Worm (Caenorhabditis elegans) whole organism, late embryonic: ENCODE results near the gene fipr-6.

Source experiments
- C08G9.2 ChIP-seq: sonication (generic microtip); optimal IDR thresholded peaks from 2 replicates; lab custom pipeline; 2016; ENCODE audit warnings: mild to moderate bottlenecking, missing genetic modification characterization, moderate library complexity, missing compliant biosample characterization
- C38D4.7 ChIP-seq: fragments of 200-800 bp; sonication (Bioruptor generic); optimal IDR thresholded peaks from 2 replicates; lab custom pipeline; 2018; ENCODE audit warnings: mild to moderate bottlenecking, missing genetic modification characterization, moderate library complexity, missing compliant biosample characterization
- F13H6.1 ChIP-seq: sonication (generic microtip); optimal IDR thresholded peaks from 2 replicates; lab custom pipeline; 2016; ENCODE audit warnings: missing genetic modification characterization, missing compliant biosample characterization
- ahr-1 ChIP-seq: sonication (generic microtip); optimal IDR thresholded peaks from 2 replicates; lab custom pipeline; 2016; ENCODE audit warnings: missing genetic modification characterization, missing compliant biosample characterization
- ama-1 ChIP-seq: fragments of 150-350 bp; optimal IDR thresholded peaks from 2 replicates; lab custom pipeline; 2014
- ceh-14 ChIP-seq: sonication (generic microtip); optimal IDR thresholded peaks from 2 replicates; lab custom pipeline; 2016; ENCODE audit warnings: missing genotype, missing genetic modification characterization, missing compliant biosample characterization
- ceh-18 ChIP-seq: sonication (generic microtip); optimal IDR thresholded peaks from 2 replicates; lab custom pipeline; 2016; ENCODE audit warnings: missing genetic modification characterization, missing compliant biosample characterization
- ceh-2 ChIP-seq: sonication (generic microtip); optimal IDR thresholded peaks from 2 replicates; lab custom pipeline; 2016; ENCODE audit warnings: missing genotype, missing genetic modification characterization, missing compliant biosample characterization
- ceh-30 ChIP-seq: fragments of 150-350 bp; optimal IDR thresholded peaks from 2 replicates; lab custom pipeline; 2014; ENCODE audit warnings: missing biosample characterization, missing genetic modification characterization
- ceh-34 ChIP-seq: sonication (generic microtip); optimal IDR thresholded peaks from 2 replicates; lab custom pipeline; 2016; ENCODE audit warnings: mild to moderate bottlenecking, missing genetic modification characterization, missing compliant biosample characterization
- ceh-48 ChIP-seq: sonication (generic microtip); optimal IDR thresholded peaks from 2 replicates; lab custom pipeline; 2016; ENCODE audit warnings: missing genetic modification characterization, inconsistent platforms, missing compliant biosample characterization
- che-1 ChIP-seq: sonication (generic microtip); optimal IDR thresholded peaks from 2 replicates; lab custom pipeline; 2016; ENCODE audit warnings: mild to moderate bottlenecking, missing genetic modification characterization, missing compliant biosample characterization
- dmd-4 ChIP-seq: sonication (generic microtip); optimal IDR thresholded peaks from 2 replicates; lab custom pipeline; 2016; ENCODE audit warnings: borderline replicate concordance, missing genetic modification characterization, missing compliant biosample characterization
- elt-2 ChIP-seq: sonication (generic microtip); optimal IDR thresholded peaks from 2 replicates; lab custom pipeline; 2016; ENCODE audit warnings: missing genetic modification reagents, missing genetic modification characterization, missing compliant biosample characterization
- elt-4 ChIP-seq: sonication (generic microtip); optimal IDR thresholded peaks from 2 replicates; lab custom pipeline; 2016; ENCODE audit warnings: missing genetic modification characterization, missing compliant biosample characterization
- eyg-1 ChIP-seq: sonication (generic microtip); optimal IDR thresholded peaks from 2 replicates; lab custom pipeline; 2016; ENCODE audit warnings: missing genotype, missing genetic modification characterization, missing compliant biosample characterization
- fax-1 ChIP-seq: sonication (generic microtip); optimal IDR thresholded peaks from 2 replicates; lab custom pipeline; 2016; ENCODE audit warnings: missing genotype, missing genetic modification characterization, missing compliant biosample characterization
- fkh-10 ChIP-seq: fragments of 150-350 bp; optimal IDR thresholded peaks from 2 replicates; lab custom pipeline; 2014; ENCODE audit warnings: missing biosample characterization, missing genetic modification reagents, missing genetic modification characterization
- gmeb-2 ChIP-seq: sonication (generic microtip); optimal IDR thresholded peaks from 2 replicates; lab custom pipeline; 2016; ENCODE audit warnings: missing genetic modification characterization, inconsistent platforms, missing compliant biosample characterization
- hlh-15 ChIP-seq: sonication (generic microtip); optimal IDR thresholded peaks from 2 replicates; lab custom pipeline; 2016; ENCODE audit warnings: missing genetic modification characterization, missing compliant biosample characterization
- hlh-6 ChIP-seq: sonication (generic microtip); optimal IDR thresholded peaks from 2 replicates; lab custom pipeline; 2016; ENCODE audit warnings: missing genotype, missing genetic modification characterization, missing compliant biosample characterization
- lim-6 ChIP-seq: sonication (generic microtip); optimal IDR thresholded peaks from 2 replicates; lab custom pipeline; 2016; ENCODE audit warnings: missing genetic modification characterization, missing compliant biosample characterization
- madf-2 ChIP-seq: sonication (generic microtip); optimal IDR thresholded peaks from 2 replicates; lab custom pipeline; 2017; ENCODE audit warnings: missing genetic modification characterization, missing compliant biosample characterization
- npax-4 ChIP-seq: sonication (generic microtip); optimal IDR thresholded peaks from 2 replicates; lab custom pipeline; 2016; ENCODE audit warnings: missing genetic modification characterization, missing compliant biosample characterization
- odd-2 ChIP-seq: sonication (generic microtip); optimal IDR thresholded peaks from 2 replicates; lab custom pipeline; 2017; ENCODE audit warnings: antibody characterized with exemption, mild to moderate bottlenecking, missing genetic modification characterization, missing compliant biosample characterization
- pat-9 ChIP-seq: fragments of 200-800 bp; sonication (Bioruptor generic); optimal IDR thresholded peaks from 2 replicates; lab custom pipeline; 2018; ENCODE audit warnings: mild to moderate bottlenecking, missing genetic modification characterization, moderate library complexity, missing compliant biosample characterization
- pax-1 ChIP-seq: fragments of 150-350 bp; optimal IDR thresholded peaks from 2 replicates; lab custom pipeline; 2014; ENCODE audit warnings: missing biosample characterization, missing genetic modification characterization
- rnt-1 ChIP-seq: sonication (generic microtip); optimal IDR thresholded peaks from 2 replicates; lab custom pipeline; 2016; ENCODE audit warnings: missing genetic modification characterization, missing compliant biosample characterization
- sdc-2 ChIP-seq: sonication (generic microtip); optimal IDR thresholded peaks from 2 replicates; lab custom pipeline; 2016; ENCODE audit warnings: missing genotype, missing genetic modification characterization, missing compliant biosample characterization
- sox-4 ChIP-seq: sonication (generic microtip); optimal IDR thresholded peaks from 2 replicates; lab custom pipeline; 2017; ENCODE audit warnings: mild to moderate bottlenecking, missing genetic modification characterization, inconsistent platforms, missing compliant biosample characterization
- tbx-2 ChIP-seq: sonication (generic microtip); optimal IDR thresholded peaks from 2 replicates; lab custom pipeline; 2016; ENCODE audit warnings: missing genetic modification characterization, missing compliant biosample characterization
- tbx-7 ChIP-seq: sonication (generic microtip); optimal IDR thresholded peaks from 2 replicates; lab custom pipeline; 2016; ENCODE audit warnings: missing genotype, missing genetic modification characterization, missing compliant biosample characterization
- unc-55 ChIP-seq: sonication (generic microtip); optimal IDR thresholded peaks from 2 replicates; lab custom pipeline; 2017; ENCODE audit warnings: missing biosample characterization, missing genetic modification reagents, missing genetic modification characterization
- unc-86 ChIP-seq: sonication (generic microtip); optimal IDR thresholded peaks from 2 replicates; lab custom pipeline; 2016; ENCODE audit warnings: missing genetic modification characterization, missing compliant biosample characterization

The fipr-6 gene

DNA sequence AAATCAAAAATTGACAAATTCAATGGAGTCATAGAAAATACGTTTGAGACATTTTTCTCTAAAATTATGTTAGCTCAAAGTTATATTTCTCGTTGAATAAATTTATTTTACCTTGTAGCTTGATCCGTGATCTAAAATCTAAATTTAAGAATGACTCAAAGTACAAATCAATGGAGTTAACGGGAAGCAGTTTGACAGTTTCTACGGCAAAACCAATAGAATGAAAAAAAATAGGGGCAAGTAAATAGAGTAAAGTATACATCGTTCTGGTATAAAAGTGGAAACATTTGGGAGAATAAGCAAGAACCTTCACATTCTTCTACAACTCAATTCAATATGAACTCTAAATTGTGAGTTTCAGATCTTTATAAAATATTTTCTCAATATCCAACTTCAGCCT lies at the start of gene fipr-6:
fipr-6 (plus strand) TSS at position 301 of the 400 bp plus-strand sequence.
- TF ChIP-seq elt-4 (tag; lab: Kevin White, UChicago) (no peak), ceh-18 (no peak), tbx-2 (tag; lab: Kevin White, UChicago) (no peak), unc-55 (GFP tag; lab: Kevin White, UChicago) (no peak), rnt-1 (no peak), ceh-34 (tag; lab: Kevin White, UChicago) (no peak), hlh-15 (tag; lab: Kevin White, UChicago) (no peak), eyg-1 (no peak), fkh-10 (GFP tag; lab: Kevin White, UChicago) (no peak), sox-4 (no peak), unc-86 (no peak), npax-4 (no peak), elt-2 (tag; lab: Kevin White, UChicago) (no peak), sdc-2 (tag; lab: Kevin White, UChicago) (no peak), dmd-4 (no peak), C38D4.7 (GFP tag; lab: Kevin White, UChicago) (no peak), odd-2 (tag; lab: Kevin White, UChicago) (no peak), ceh-30 (no peak), ceh-14 (tag; lab: Kevin White, UChicago) (no peak)

ce11 chrV:10182984-10183383 lies 48.0 kb upstream of the fipr-6 start, which contains the start of gene ZK856.4:
Gene ZK856.4, plus strand, starts transcription at chrV:10183284.
- TF ChIP-seq lim-6 (tag; lab: Kevin White, UChicago) (no peak), ceh-34 (tag; lab: Kevin White, UChicago) (no peak), fkh-10 (GFP tag; lab: Kevin White, UChicago) (no peak), che-1 (tag; lab: Kevin White, UChicago) (no peak)

ce11 chrV:10183810-10184209 lies 47.2 kb upstream of the fipr-6 start:
- TF ChIP-seq madf-2 (tag; lab: Kevin White, UChicago) (no peak), ama-1 (lab: Kevin White, UChicago) (no peak), F13H6.1 (no peak), ceh-14 (tag; lab: Kevin White, UChicago) (no peak)

DNA sequence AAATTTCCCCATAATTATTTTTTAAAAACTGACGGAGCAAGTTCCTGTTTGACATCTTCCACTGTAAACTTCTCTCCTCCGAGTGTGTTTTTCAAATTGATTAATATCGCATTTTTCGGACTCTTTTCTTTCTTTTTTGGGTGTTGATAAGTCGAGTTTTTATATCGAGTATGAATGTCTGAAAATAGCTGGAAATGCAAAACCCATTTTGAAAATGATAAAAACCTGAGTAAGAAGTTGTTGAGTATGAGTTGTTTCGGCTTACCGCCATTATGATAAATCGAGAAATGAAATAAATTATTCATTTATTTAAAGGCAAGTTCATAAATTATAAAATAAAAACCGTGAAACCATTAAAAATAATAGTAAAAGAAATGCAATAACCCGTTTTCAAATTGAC lies 45.3 kb upstream of the fipr-6 start, which contains the start of gene ZK856.18:
ZK856.18 (minus strand) TSS at position 289 of the 400 bp plus-strand sequence.
- TF ChIP-seq hlh-6 (tag; lab: Kevin White, UChicago) (no peak), ceh-48 (no peak), tbx-7 (tag; lab: Kevin White, UChicago) (no peak), C08G9.2 (tag; lab: Kevin White, UChicago) (no peak), ceh-2 (no peak), ceh-18 (no peak), ama-1 (lab: Kevin White, UChicago) (no peak)

ce11 chrV:10190081-10190556 lies 40.9 kb upstream of the fipr-6 start, which contains the start of gene ZK856.5:
Gene ZK856.5, minus strand, starts transcription at chrV:10190131.
- no peak for TF ChIP-seq pat-9 (tag; lab: Kevin White, UChicago)
- no peak for TF ChIP-seq ahr-1
- no peak for TF ChIP-seq pax-1
- no peak for TF ChIP-seq gmeb-2 (tag; lab: Kevin White, UChicago)
- no peak for TF ChIP-seq sox-4
- TF ChIP-seq elt-2 (tag; lab: Kevin White, UChicago), result peak; percentile 44
- TF ChIP-seq, all 69 proteins: peak for 1

DNA sequence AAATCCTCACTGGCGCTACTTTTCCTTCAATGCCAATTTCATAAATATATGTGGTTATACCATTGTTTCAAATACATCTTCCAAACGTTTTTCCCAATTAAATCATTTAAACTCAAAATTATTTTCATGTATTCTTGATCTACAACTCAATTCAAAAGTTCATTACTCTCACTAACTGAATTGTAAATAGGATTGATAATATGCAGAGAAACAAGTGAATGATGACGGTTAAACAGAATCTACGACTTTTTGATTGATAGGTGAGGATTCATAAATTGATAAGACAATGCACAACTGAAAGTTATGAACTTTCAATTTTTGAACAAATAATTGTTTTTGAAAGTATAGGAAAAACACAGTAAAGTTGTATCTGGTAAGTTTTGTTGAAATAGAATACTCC lies 39.8 kb upstream of the fipr-6 start:
- TF ChIP-seq hlh-15 (tag; lab: Kevin White, UChicago), result no peak
- TF ChIP-seq ahr-1, result no peak
- TF ChIP-seq fax-1 (tag; lab: Kevin White, UChicago), result no peak
